Fruit fly (Drosophila melanogaster): ENCODE data around the gene CG31698.

CG31698 gene

dm6 chr2L:3172745-3173271, 832 bp downstream of the CG31698 start:
- no peak for TF ChIP-seq h (optimal IDR thresholded peaks at IDR 0.05)
- TF ChIP-seq pan (optimal IDR thresholded peaks at IDR 0.05) = no peak
- TF ChIP-seq pan (GFP tag; optimal IDR thresholded peaks at IDR 0.05 in 1 of 2, IDR thresholded peaks at IDR 0.05 in 1 of 2) = peak in 1 of 2 experiments; percentile 42
- TF ChIP-seq wor (GFP tag; IDR thresholded peaks at IDR 0.05) = no peak
- no peak for TF ChIP-seq nerfin-1 (tag; optimal IDR thresholded peaks at IDR 0.05)
- TF ChIP-seq nom (GFP tag; optimal IDR thresholded peaks at IDR 0.05) = peak; percentile 57
- peak; percentile 20 for TF ChIP-seq B-H2 (GFP tag; optimal IDR thresholded peaks at IDR 0.05)
- TF ChIP-seq sna (GFP tag; IDR thresholded peaks at IDR 0.05; ENCODE audit: partially characterized antibody) = peak; percentile 71
- peak; percentile 12 for TF ChIP-seq dmrt99B (tag; optimal IDR thresholded peaks at IDR 0.05)
- peak; percentile 63; the same call in 1 of the 2 replicates for TF ChIP-seq Rfx (GFP tag; IDR thresholded peaks at IDR 0.05)
- no peak for TF ChIP-seq Poxn (GFP tag; IDR thresholded peaks at IDR 0.05)
- TF ChIP-seq Sry-β (GFP tag; optimal IDR thresholded peaks at IDR 0.05) = no peak
- TF ChIP-seq CG2129 (GFP tag; IDR thresholded peaks at IDR 0.05; ENCODE audit: partially characterized antibody) = peak; percentile 18; the same call in 1 of the 2 replicates
- TF ChIP-seq Adf1 (GFP tag; IDR thresholded peaks at IDR 0.05) = peak; percentile 19; the same call in 1 of the 2 replicates
- TF ChIP-seq HmgZ (tag; optimal IDR thresholded peaks at IDR 0.05) = peak; percentile 53
- TF ChIP-seq Neu2 (GFP tag; optimal IDR thresholded peaks at IDR 0.05; ENCODE audit: borderline replicate concordance) = no peak
- no peak for TF ChIP-seq Doc2 (GFP tag; IDR thresholded peaks at IDR 0.05)
- TF ChIP-seq usp (GFP tag; optimal IDR thresholded peaks at IDR 0.05) = no peak
- TF ChIP-seq CG8924 (tag; optimal IDR thresholded peaks at IDR 0.05) = peak; percentile 41
- no peak for TF ChIP-seq gsb (GFP tag; IDR thresholded peaks at IDR 0.05)
- peak; percentile 36 for TF ChIP-seq fd102C (GFP tag; optimal IDR thresholded peaks at IDR 0.05)
- no peak for TF ChIP-seq CG18764 (GFP tag; optimal IDR thresholded peaks at IDR 0.05)
- peak; percentile 99 for TF ChIP-seq CG6254 (GFP tag; optimal IDR thresholded peaks at IDR 0.05)
- TF ChIP-seq pnt (GFP tag; optimal IDR thresholded peaks at IDR 0.05) = no peak
- no peak for TF ChIP-seq CG1024 (GFP tag; IDR thresholded peaks at IDR 0.05)
- TF ChIP-seq bbx (GFP tag; IDR thresholded peaks at IDR 0.05; ENCODE audit: partially characterized antibody) = peak; percentile 94
- peak; percentile 86 for TF ChIP-seq zen2 (GFP tag; IDR thresholded peaks at IDR 0.05; ENCODE audit: partially characterized antibody)
- no peak for TF ChIP-seq aop (GFP tag; IDR thresholded peaks at IDR 0.05)
- no peak for TF ChIP-seq ara (GFP tag; IDR thresholded peaks at IDR 0.05)
- peak; percentile 27 for TF ChIP-seq CG12659 (GFP tag; optimal IDR thresholded peaks at IDR 0.05)
- TF ChIP-seq Six4 (GFP tag; optimal IDR thresholded peaks at IDR 0.05) = no peak
- no peak for TF ChIP-seq CG13624 (GFP tag; optimal IDR thresholded peaks at IDR 0.05)
- no peak for TF ChIP-seq br (optimal IDR thresholded peaks at IDR 0.05)
- peak; percentile 42 for TF ChIP-seq her (GFP tag; optimal IDR thresholded peaks at IDR 0.05)
- TF ChIP-seq caup (GFP tag; optimal IDR thresholded peaks at IDR 0.05; ENCODE audit: severe bottlenecking) = peak; percentile 43
- peak; percentile 0 for TF ChIP-seq CoRest (tag; optimal IDR thresholded peaks at IDR 0.05)
- peak; percentile 84 for TF ChIP-seq CG15479 (GFP tag; optimal IDR thresholded peaks at IDR 0.05)
- TF ChIP-seq lab (GFP tag; optimal IDR thresholded peaks at IDR 0.05) = peak; percentile 64
- TF ChIP-seq Dll (GFP tag; IDR thresholded peaks at IDR 0.05; ENCODE audit: partially characterized antibody) = peak; percentile 71
- peak; percentile 16; the same call in 1 of the 3 replicates for TF ChIP-seq CG34422 (GFP tag; IDR thresholded peaks at IDR 0.05)
- TF ChIP-seq fd3F (GFP tag; optimal IDR thresholded peaks at IDR 0.05) = no peak
- TF ChIP-seq unpg (GFP tag; optimal IDR thresholded peaks at IDR 0.05) = no peak
- peak in 1 of 2 experiments; percentile 19 for TF ChIP-seq eve (GFP tag; optimal IDR thresholded peaks at IDR 0.05)
- TF ChIP-seq vnd (GFP tag; IDR thresholded peaks at IDR 0.05; ENCODE audit: partially characterized antibody) = peak; percentile 80
- peak; percentile 60 for TF ChIP-seq Fer1 (GFP tag; optimal IDR thresholded peaks at IDR 0.05)
- TF ChIP-seq scrt (GFP tag; optimal IDR thresholded peaks at IDR 0.05) = peak; percentile 27
- TF ChIP-seq CG31224 (GFP tag; IDR thresholded peaks at IDR 0.05) = no peak
- TF ChIP-seq HLH54F (GFP tag; optimal IDR thresholded peaks at IDR 0.05) = no peak
- peak; percentile 2 for TF ChIP-seq CG8388 (GFP tag; optimal IDR thresholded peaks at IDR 0.05)
- TF ChIP-seq CG13296 (GFP tag; optimal IDR thresholded peaks at IDR 0.05) = peak; percentile 51

All from whole organism, embryonic.